Worm (Caenorhabditis elegans): ENCODE results near the gene ZK632.12.

The ZK632.12 gene

DNA sequence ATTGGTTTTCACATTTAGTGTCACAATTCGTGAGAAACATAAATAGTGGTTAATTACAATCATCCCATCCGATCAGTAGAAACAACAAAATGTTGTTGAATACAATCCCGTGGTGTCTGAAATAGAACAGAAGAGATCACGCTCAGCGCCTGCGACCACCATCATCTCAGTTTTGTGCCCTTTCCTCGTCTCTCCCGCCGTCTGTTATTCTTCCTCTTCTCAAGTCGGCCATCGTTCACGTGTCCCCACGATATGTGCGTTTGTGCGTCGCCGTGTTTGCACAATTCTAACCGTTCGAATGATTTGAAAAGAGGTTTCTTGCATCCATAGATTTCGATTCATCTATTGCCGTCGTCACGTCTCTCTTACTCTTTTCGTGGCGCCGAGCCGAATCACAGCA is 11.8 kb upstream of the ZK632.12 start, which contains the start of gene panl-3 (continued):
- peak; percentile 10 to 57 (median 38) for TF ChIP-seq ceh-82 (tag; optimal IDR thresholded peaks at IDR 0.05)
- TF ChIP-seq mef-2 (tag; optimal IDR thresholded peaks at IDR 0.05), result no peak
- TF ChIP-seq hpl-2 (GFP tag; optimal IDR thresholded peaks at IDR 0.05), result no peak
- peak; percentile 69 for TF ChIP-seq xbp-1 (tag; optimal IDR thresholded peaks at IDR 0.05)
- peak; percentile 55 for TF ChIP-seq nhr-19 (GFP tag; conservative IDR thresholded peaks at IDR 0.05)
- no peak for TF ChIP-seq unc-30 (tag; optimal IDR thresholded peaks at IDR 0.05)
- TF ChIP-seq tlp-1 (tag; optimal IDR thresholded peaks at IDR 0.05), result no peak
- TF ChIP-seq vab-15 (tag; optimal IDR thresholded peaks at IDR 0.05), result peak; percentile 65
- TF ChIP-seq ceh-88 (GFP tag; IDR thresholded peaks at IDR 0.05), result no peak
- TF ChIP-seq nhr-237 (tag; optimal IDR thresholded peaks at IDR 0.05), result no peak
- peak; percentile 79 for TF ChIP-seq C16A3.4 (tag; optimal IDR thresholded peaks at IDR 0.05)
- peak; percentile 73 for TF ChIP-seq mab-9 (GFP tag; IDR thresholded peaks at IDR 0.05)
- peak; percentile 71 to 85 for TF ChIP-seq lin-35 (GFP tag; optimal IDR thresholded peaks at IDR 0.05)
- TF ChIP-seq nhr-11 (tag; optimal IDR thresholded peaks at IDR 0.05), result no peak
- TF ChIP-seq pqm-1 (tag; optimal IDR thresholded peaks at IDR 0.05), result no peak
- TF ChIP-seq swsn-7 (tag; optimal IDR thresholded peaks at IDR 0.05), result peak; percentile 70
- TF ChIP-seq elt-2 (tag; optimal IDR thresholded peaks at IDR 0.05), result peak; percentile 10
- peak; percentile 93 for TF ChIP-seq mep-1 (tag; optimal IDR thresholded peaks at IDR 0.05)
- peak; percentile 73 to 80 for TF ChIP-seq lsy-2 (tag; optimal IDR thresholded peaks at IDR 0.05)
- no peak for TF ChIP-seq irx-1 (tag; optimal IDR thresholded peaks at IDR 0.05)
- TF ChIP-seq isw-1 (GFP tag; IDR thresholded peaks at IDR 0.05), result no peak
- no peak for TF ChIP-seq nhr-77 (tag; optimal IDR thresholded peaks at IDR 0.05)
- TF ChIP-seq fkh-4 (tag; optimal IDR thresholded peaks at IDR 0.05; ENCODE audit: borderline replicate concordance), result no peak
- peak in 1 of 2 experiments; percentile 95 for TF ChIP-seq mdl-1 (tag; optimal IDR thresholded peaks at IDR 0.05)
- no peak for TF ChIP-seq zag-1 (tag; optimal IDR thresholded peaks at IDR 0.05)
- no peak for TF ChIP-seq pag-3 (tag; optimal IDR thresholded peaks at IDR 0.05; ENCODE audit: borderline replicate concordance, insufficient read depth)
- TF ChIP-seq nhr-71 (tag; optimal IDR thresholded peaks at IDR 0.05), result peak; percentile 81
- TF ChIP-seq ceh-63 (GFP tag; optimal IDR thresholded peaks at IDR 0.05), result no peak
- no peak for TF ChIP-seq ets-5 (GFP tag; IDR thresholded peaks at IDR 0.05)
- no peak for TF ChIP-seq lir-3 (tag; optimal IDR thresholded peaks at IDR 0.05; ENCODE audit: poor library complexity)
- TF ChIP-seq nhr-12 (tag; optimal IDR thresholded peaks at IDR 0.05), result no peak
- no peak for TF ChIP-seq aha-1 (tag; optimal IDR thresholded peaks at IDR 0.05)
- TF ChIP-seq lin-15B (tag; optimal IDR thresholded peaks at IDR 0.05), result no peak
- peak; percentile 51 for TF ChIP-seq ztf-4 (tag; optimal IDR thresholded peaks at IDR 0.05)
- no peak for TF ChIP-seq jun-1 (tag; optimal IDR thresholded peaks at IDR 0.05)
- no peak for TF ChIP-seq ztf-11 (tag; optimal IDR thresholded peaks at IDR 0.05)
- no peak for TF ChIP-seq C34B4.2 (tag; optimal IDR thresholded peaks at IDR 0.05)
- TF ChIP-seq egl-27 (tag; optimal IDR thresholded peaks at IDR 0.05), result no peak
- TF ChIP-seq ces-1 (GFP tag; optimal IDR thresholded peaks at IDR 0.05), result no peak
- peak; percentile 68 for TF ChIP-seq nhr-85 (tag)
- no peak for TF ChIP-seq nhr-84 (tag; optimal IDR thresholded peaks at IDR 0.05)
- TF ChIP-seq nhr-90 (tag; optimal IDR thresholded peaks at IDR 0.05; ENCODE audit: poor library complexity), result peak; percentile 61
- TF ChIP-seq lin-14 (GFP tag; optimal IDR thresholded peaks at IDR 0.05), result peak; percentile 91
- peak; percentile 86 for TF ChIP-seq tbx-2 (tag; optimal IDR thresholded peaks at IDR 0.05)
- peak; percentile 54 to 78 (median 65) for TF ChIP-seq dpl-1 (GFP tag; optimal IDR thresholded peaks at IDR 0.05)
- TF ChIP-seq ceh-8 (GFP tag; optimal IDR thresholded peaks at IDR 0.05), result no peak
- TF ChIP-seq aly-2 (tag; optimal IDR thresholded peaks at IDR 0.05), result no peak
- no peak for TF ChIP-seq hlh-17 (GFP tag; optimal IDR thresholded peaks at IDR 0.05; ENCODE audit: borderline replicate concordance)
- TF ChIP-seq nhr-47 (tag; optimal IDR thresholded peaks at IDR 0.05), result peak; percentile 69
- peak; percentile 98 for TF ChIP-seq F16B12.6 (tag; optimal IDR thresholded peaks at IDR 0.05)
- TF ChIP-seq elt-3 (tag; optimal IDR thresholded peaks at IDR 0.05), result peak in 2 of 6 experiments; percentile 30 to 48
- no peak for TF ChIP-seq Y116A8C.19 (tag; optimal IDR thresholded peaks at IDR 0.05; ENCODE audit: borderline replicate concordance)

Data from whole organism, L1 larva.